Fruit fly (Drosophila melanogaster): ENCODE results near the gene CG3308.

Gene CG3308

dm6 chr3R:21295004-21295403 lies 21.4 kb upstream of the CG3308 start (continued):
- TF ChIP-seq corto (GFP tag; optimal IDR thresholded peaks at IDR 0.05) (no peak), Ets65A (GFP tag) (peak; percentile 46), sug (tag; optimal IDR thresholded peaks at IDR 0.05) (no peak), ap (GFP tag; IDR thresholded peaks at IDR 0.05) (no peak), CG9817 (tag; optimal IDR thresholded peaks at IDR 0.05) (no peak), Sry-β (GFP tag; optimal IDR thresholded peaks at IDR 0.05) (no peak), PHDP (tag; optimal IDR thresholded peaks at IDR 0.05) (no peak), CG9727 (GFP tag; optimal IDR thresholded peaks at IDR 0.05) (no peak), CG18599 (GFP tag; optimal IDR thresholded peaks at IDR 0.05) (peak; percentile 14), Hsf (GFP tag; optimal IDR thresholded peaks at IDR 0.05) (peak; percentile 7), Hr39 (optimal IDR thresholded peaks at IDR 0.05) (no peak), CG7786 (GFP tag; optimal IDR thresholded peaks at IDR 0.05) (no peak), onecut (GFP tag; IDR thresholded peaks at IDR 0.05) (0 out of 2 replicates have a peak, but pooled peaks have one; percentile 14), CG4730 (GFP tag; IDR thresholded peaks at IDR 0.05) (no peak), CG6854 (GFP tag; optimal IDR thresholded peaks at IDR 0.05) (peak; percentile 22), Spps (tag; optimal IDR thresholded peaks at IDR 0.05) (no peak), ci (GFP tag; IDR thresholded peaks at IDR 0.05) (peak; percentile 55; the same call in 1 of the 3 replicates), Sry-δ (GFP tag; optimal IDR thresholded peaks at IDR 0.05) (no peak), CG6689 (GFP tag; IDR thresholded peaks at IDR 0.05) (no peak), CG7928 (GFP tag; optimal IDR thresholded peaks at IDR 0.05) (no peak), D (optimal IDR thresholded peaks at IDR 0.05) (peak; percentile 46), D (GFP tag; optimal IDR thresholded peaks at IDR 0.05) (no peak), CG14050 (GFP tag; IDR thresholded peaks at IDR 0.05) (no peak), tll (GFP tag; optimal IDR thresholded peaks at IDR 0.05) (no peak), CHES-1-like (GFP tag; optimal IDR thresholded peaks at IDR 0.05) (no peak), eyg (GFP tag; optimal IDR thresholded peaks at IDR 0.05) (no peak), CG10274 (GFP tag; optimal IDR thresholded peaks at IDR 0.05) (no peak), rib (GFP tag; IDR thresholded peaks at IDR 0.05) (0 out of 2 replicates have a peak, but pooled peaks have one; percentile 10), Hmr (GFP tag; optimal IDR thresholded peaks at IDR 0.05) (peak; percentile 16), CG11560 (tag; IDR thresholded peaks at IDR 0.05) (no peak), HLH54F (GFP tag; optimal IDR thresholded peaks at IDR 0.05) (no peak), ara (GFP tag; IDR thresholded peaks at IDR 0.05) (0 out of 2 replicates have a peak, but pooled peaks have one; percentile 26), CG30403 (GFP tag; optimal IDR thresholded peaks at IDR 0.05) (peak; percentile 0), Gsc (GFP tag; IDR thresholded peaks at IDR 0.05) (no peak), CG6765 (GFP tag; optimal IDR thresholded peaks at IDR 0.05) (no peak), bbx (GFP tag; IDR thresholded peaks at IDR 0.05; ENCODE audit: partially characterized antibody) (peak; percentile 26; the same call in 1 of the 2 replicates), ewg (GFP tag; optimal IDR thresholded peaks at IDR 0.05) (peak; percentile 71), CG2199 (GFP tag; IDR thresholded peaks at IDR 0.05) (peak; percentile 69; the same call in 1 of the 3 replicates), CG6791 (GFP tag; IDR thresholded peaks at IDR 0.05; ENCODE audit: partially characterized antibody) (peak; percentile 36; the same call in 1 of the 3 replicates), wdn (GFP tag; IDR thresholded peaks at IDR 0.05) (no peak), vvl (GFP tag; IDR thresholded peaks at IDR 0.05) (peak; percentile 52; the same call in 1 of the 2 replicates), so (GFP tag; IDR thresholded peaks at IDR 0.05) (no peak), CG13624 (GFP tag; optimal IDR thresholded peaks at IDR 0.05) (no peak), CG11696 (GFP tag; IDR thresholded peaks at IDR 0.05) (no peak), luna (GFP tag; optimal IDR thresholded peaks at IDR 0.05) (no peak), z (GFP tag; IDR thresholded peaks at IDR 0.05) (peak; percentile 96), Bteb2 (GFP tag; optimal IDR thresholded peaks at IDR 0.05) (no peak), chm (GFP tag; IDR thresholded peaks at IDR 0.05) (no peak), CG15479 (GFP tag; optimal IDR thresholded peaks at IDR 0.05) (peak; percentile 76), CG13296 (GFP tag; optimal IDR thresholded peaks at IDR 0.05) (no peak), CG8290 (GFP tag; optimal IDR thresholded peaks at IDR 0.05) (no peak), CG8290 (tag; optimal IDR thresholded peaks at IDR 0.05) (peak in 1 of 2 experiments; percentile 49), CG18011 (GFP tag; optimal IDR thresholded peaks at IDR 0.05) (no peak)
